Worm (Caenorhabditis elegans): ENCODE measurements around the gene nhx-6.

DNA sequence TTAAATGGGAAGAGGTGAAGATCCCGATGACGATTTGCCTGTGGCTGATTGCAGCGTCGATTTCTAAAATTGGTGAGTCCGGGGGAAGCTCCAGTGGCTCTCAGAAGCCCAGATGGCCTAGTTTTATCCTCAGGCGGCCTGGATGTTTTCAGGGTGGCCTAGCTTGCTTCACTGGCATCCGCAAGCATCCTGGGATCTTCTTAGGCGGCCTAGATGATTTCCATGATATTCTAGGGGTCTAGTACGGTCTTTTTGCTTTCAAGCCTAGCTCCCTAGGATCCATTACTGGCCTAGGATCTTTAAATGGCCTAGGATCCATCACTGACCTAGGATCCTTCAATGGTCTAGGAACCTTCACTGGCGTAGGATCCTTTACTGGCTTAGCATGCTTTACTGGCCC lies 356 bp downstream of the nhx-6 start:
- TF ChIP-seq ztf-28 (GFP tag; IDR thresholded peaks at IDR 0.05): no peak
- TF ChIP-seq F57A8.1 (GFP tag; optimal IDR thresholded peaks at IDR 0.05): no peak
- TF ChIP-seq fkh-3 (tag; optimal IDR thresholded peaks at IDR 0.05): no peak
